Fruit fly (Drosophila melanogaster): Measurements from ENCODE around the gene pins.

Gene pins

dm6 chr3R:27547378-27547949 lies 35.2 kb upstream of the pins start (continued):
- TF ChIP-seq CG34376 (GFP tag; optimal IDR thresholded peaks at IDR 0.05) (no peak), CG13424 (tag; optimal IDR thresholded peaks at IDR 0.05) (no peak), CG34224 (GFP tag; IDR thresholded peaks at IDR 0.05; ENCODE audit: partially characterized antibody) (no peak), Neu2 (GFP tag; optimal IDR thresholded peaks at IDR 0.05; ENCODE audit: borderline replicate concordance) (no peak), Spps (tag; optimal IDR thresholded peaks at IDR 0.05) (no peak), al (GFP tag; IDR thresholded peaks at IDR 0.05) (no peak), CG3065 (GFP tag; optimal IDR thresholded peaks at IDR 0.05) (no peak), hth (optimal IDR thresholded peaks at IDR 0.05) (no peak), Xbp1 (GFP tag; optimal IDR thresholded peaks at IDR 0.05) (no peak), gcm (GFP tag; optimal IDR thresholded peaks at IDR 0.05) (no peak), CG18764 (GFP tag; optimal IDR thresholded peaks at IDR 0.05) (no peak), Atf6 (GFP tag; IDR thresholded peaks at IDR 0.05) (no peak), esg (GFP tag; conservative IDR thresholded peaks at IDR 0.05) (no peak), Ada2b (GFP tag; IDR thresholded peaks at IDR 0.05) (0 out of 2 replicates have a peak, but pooled peaks have one; percentile 15), YL-1 (GFP tag; optimal IDR thresholded peaks at IDR 0.05) (no peak), CG10147 (GFP tag; optimal IDR thresholded peaks at IDR 0.05) (no peak), prd (optimal IDR thresholded peaks at IDR 0.05) (no peak), prd (GFP tag; IDR thresholded peaks at IDR 0.05) (0 out of 3 replicates have a peak, but pooled peaks have one; percentile 6), CG18262 (tag; optimal IDR thresholded peaks at IDR 0.05) (no peak), bbx (GFP tag; IDR thresholded peaks at IDR 0.05; ENCODE audit: partially characterized antibody) (peak; percentile 44; the same call in 1 of the 2 replicates), so (GFP tag; IDR thresholded peaks at IDR 0.05) (0 out of 3 replicates have a peak, but pooled peaks have one; percentile 25), onecut (GFP tag; IDR thresholded peaks at IDR 0.05) (no peak), CG1529 (GFP tag; optimal IDR thresholded peaks at IDR 0.05) (no peak), NFAT (GFP tag; IDR thresholded peaks at IDR 0.05) (no peak), sim (GFP tag; IDR thresholded peaks at IDR 0.05) (no peak), Meics (GFP tag; optimal IDR thresholded peaks at IDR 0.05) (no peak)

- TF ChIP-seq Ets65A (GFP tag) (peak; percentile 75), CG8478 (optimal IDR thresholded peaks at IDR 0.05) (peak; percentile 70), CrebB (tag; optimal IDR thresholded peaks at IDR 0.05) (no peak)
Observed at dm6 chr3R:27552710-27553109, 29.9 kb upstream of the pins start.

dm6 chr3R:27553379-27553778 lies 29.3 kb upstream of the pins start:
- TF ChIP-seq crol (GFP tag; IDR thresholded peaks at IDR 0.05), result no peak

- TF ChIP-seq fd96Cb (tag; optimal IDR thresholded peaks at IDR 0.05) (peak; percentile 48), dmrt11E (tag; optimal IDR thresholded peaks at IDR 0.05) (peak; percentile 49), Ptx1 (GFP tag; IDR thresholded peaks at IDR 0.05) (peak; percentile 62), lilli (GFP tag; optimal IDR thresholded peaks at IDR 0.05) (peak; percentile 29), Awh (GFP tag; IDR thresholded peaks at IDR 0.05) (0 out of 2 replicates have a peak, but pooled peaks have one; percentile 45), Ssrp (tag; optimal IDR thresholded peaks at IDR 0.05) (peak; percentile 54), Side (GFP tag; optimal IDR thresholded peaks at IDR 0.05) (peak; percentile 13), CG7839 (tag; optimal IDR thresholded peaks at IDR 0.05) (peak; percentile 57), CG7987 (GFP tag; optimal IDR thresholded peaks at IDR 0.05) (no peak), repo (GFP tag; optimal IDR thresholded peaks at IDR 0.05) (no peak), CG9797 (GFP tag; optimal IDR thresholded peaks at IDR 0.05) (no peak), CG16813 (GFP tag; IDR thresholded peaks at IDR 0.05; ENCODE audit: partially characterized antibody) (no peak), CoRest (tag; optimal IDR thresholded peaks at IDR 0.05) (peak; percentile 38), sens-2 (GFP tag; IDR thresholded peaks at IDR 0.05) (no peak), CG15696 (tag; optimal IDR thresholded peaks at IDR 0.05) (no peak), CG14014 (GFP tag; IDR thresholded peaks at IDR 0.05) (no peak), Ada2b (GFP tag; IDR thresholded peaks at IDR 0.05) (peak; percentile 32; the same call in 1 of the 2 replicates), lola (GFP tag; optimal IDR thresholded peaks at IDR 0.05) (peak in 1 of 3 experiments; percentile 34), ems (GFP tag; optimal IDR thresholded peaks at IDR 0.05) (peak; percentile 2)
Observed at dm6 chr3R:27553921-27554320, 28.7 kb upstream of the pins start.

All from whole organism, embryonic.